Fruit fly (Drosophila melanogaster): Measurements from ENCODE around the gene Osi17.

DNA sequence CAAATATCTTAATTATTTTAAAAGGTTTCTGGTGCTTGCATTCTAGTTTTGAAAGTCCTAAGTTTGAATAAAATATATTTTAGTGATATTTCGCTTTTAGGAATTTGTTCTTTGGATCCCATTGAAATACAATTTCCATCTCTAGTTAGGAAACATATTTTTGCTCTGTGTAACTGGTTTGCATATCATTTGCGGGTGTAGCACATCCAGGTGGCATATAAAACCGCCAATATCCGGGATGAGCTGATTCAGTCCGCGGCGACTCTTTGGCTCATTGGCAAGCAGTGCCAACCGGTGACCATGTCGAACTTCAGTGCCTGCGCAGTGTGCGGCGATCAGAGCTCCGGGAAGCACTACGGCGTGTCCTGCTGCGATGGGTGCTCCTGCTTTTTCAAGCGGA, 37.4 kb downstream of the Osi17 start, which contains the start of gene Hr83:
- TF ChIP-seq tj (GFP tag; optimal IDR thresholded peaks at IDR 0.05) = no peak
- TF ChIP-seq cnc (optimal IDR thresholded peaks at IDR 0.05) = no peak
- TF ChIP-seq Hr96 (GFP tag; optimal IDR thresholded peaks at IDR 0.05) = no peak

Data from whole organism, adult.